Worm (Caenorhabditis elegans): ENCODE measurements around the gene K08E4.8.

Gene K08E4.8

DNA sequence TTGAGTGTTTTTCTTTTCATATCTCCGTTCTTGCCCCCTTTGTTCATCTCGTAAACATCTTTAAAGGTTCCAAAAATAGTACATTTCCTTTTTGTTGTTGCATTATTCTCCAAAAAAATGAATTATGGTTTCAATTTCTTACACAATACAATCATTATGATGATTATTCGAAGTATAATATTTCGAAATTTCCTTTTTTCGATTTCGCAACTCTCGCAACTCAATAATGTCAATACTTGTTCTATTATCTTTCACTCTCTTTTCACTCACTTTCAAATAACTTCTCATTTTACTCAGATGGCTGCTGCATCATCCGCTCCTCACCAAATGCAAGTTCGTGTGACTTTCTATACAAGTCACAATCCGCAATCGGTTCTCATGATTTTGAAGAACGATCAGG, 27.1 kb downstream of the K08E4.8 start, which contains the start of gene sqst-1:
Gene sqst-1, plus strand, starts transcription at position 298 of the 400 bp plus-strand sequence.
- TF ChIP-seq dmd-8 (GFP tag; IDR thresholded peaks at IDR 0.05) (no peak), hlh-30 (tag; optimal IDR thresholded peaks at IDR 0.05; ENCODE audit: insufficient read depth) (peak; percentile 36), daf-16 (GFP tag; optimal IDR thresholded peaks at IDR 0.05) (no peak), daf-16 (tag; optimal IDR thresholded peaks at IDR 0.05) (peak; percentile 20), dve-1 (tag; optimal IDR thresholded peaks at IDR 0.05; ENCODE audit: insufficient read depth) (peak; percentile 40), Y75B8A.6 (GFP tag; IDR thresholded peaks at IDR 0.05) (no peak), zfp-2 (tag; optimal IDR thresholded peaks at IDR 0.05) (no peak), nhr-11 (tag; optimal IDR thresholded peaks at IDR 0.05) (no peak), nhr-77 (tag; optimal IDR thresholded peaks at IDR 0.05) (peak; percentile 32)

DNA sequence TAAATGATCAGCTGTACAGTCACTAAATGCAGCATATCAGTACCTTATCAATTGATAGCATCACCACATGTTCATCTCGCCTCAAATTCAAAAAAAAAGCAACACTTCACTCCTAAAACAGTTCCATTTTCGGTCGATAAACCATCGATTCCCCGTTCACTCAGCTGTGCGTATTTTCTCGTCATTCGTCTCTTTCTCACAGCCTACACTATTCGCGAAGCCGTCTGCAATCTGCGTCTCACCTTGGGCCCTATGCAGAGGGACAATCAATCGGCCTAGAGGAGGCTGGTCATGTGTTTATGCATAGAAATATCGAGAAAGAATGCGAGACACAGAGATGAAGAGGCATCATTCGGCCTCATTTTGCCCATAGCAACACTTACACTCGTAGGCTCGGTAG, 28.7 kb downstream of the K08E4.8 start:
- TF ChIP-seq ZK546.5 (tag; optimal IDR thresholded peaks at IDR 0.05) (peak in 1 of 2 experiments; percentile 48), egl-43 (GFP tag; IDR thresholded peaks at IDR 0.05) (peak; percentile 71), unc-62 (GFP tag; optimal IDR thresholded peaks at IDR 0.05 in 1 of 2) (no peak), unc-62 (tag; optimal IDR thresholded peaks at IDR 0.05) (no peak), spr-3 (GFP tag; optimal IDR thresholded peaks at IDR 0.05) (no peak), Y105C5A.15 (GFP tag; IDR thresholded peaks at IDR 0.05) (no peak), rbr-2 (tag; optimal IDR thresholded peaks at IDR 0.05) (peak; percentile 83), mes-2 (tag; optimal IDR thresholded peaks at IDR 0.05; ENCODE audit: poor library complexity, severe bottlenecking) (peak; percentile 74), snpc-4 (tag; optimal IDR thresholded peaks at IDR 0.05) (no peak), lin-38 (GFP tag; IDR thresholded peaks at IDR 0.05) (peak; percentile 73), F26F4.8 (GFP tag; conservative IDR thresholded peaks at IDR 0.05) (no peak), daf-8 (GFP tag; IDR thresholded peaks at IDR 0.05) (no peak), lin-29 (GFP tag; IDR thresholded peaks at IDR 0.05) (no peak), ceh-28 (tag; optimal IDR thresholded peaks at IDR 0.05) (peak; percentile 85), arid-1 (GFP tag; conservative IDR thresholded peaks at IDR 0.05) (no peak), Y75B8A.6 (GFP tag; IDR thresholded peaks at IDR 0.05) (no peak), hmg-1.1 (GFP tag; IDR thresholded peaks at IDR 0.05) (peak; percentile 93), duxl-1 (tag; optimal IDR thresholded peaks at IDR 0.05; ENCODE audit: poor library complexity) (peak; percentile 29), zfp-3 (GFP tag; conservative IDR thresholded peaks at IDR 0.05) (peak; percentile 76), dpl-1 (GFP tag; optimal IDR thresholded peaks at IDR 0.05) (peak; percentile 56), unc-130 (GFP tag; optimal IDR thresholded peaks at IDR 0.05) (peak; percentile 22), dmd-9 (GFP tag; IDR thresholded peaks at IDR 0.05) (0 out of 2 replicates have a peak, but pooled peaks have one; percentile 46), hlh-30 (tag; optimal IDR thresholded peaks at IDR 0.05; ENCODE audit: insufficient read depth) (peak; percentile 98), jun-1 (tag; optimal IDR thresholded peaks at IDR 0.05) (peak; percentile 86), nhr-41 (GFP tag; IDR thresholded peaks at IDR 0.05) (peak; percentile 20; the same call in 1 of the 2 replicates), dmd-8 (GFP tag; IDR thresholded peaks at IDR 0.05) (no peak), ceh-32 (tag; optimal IDR thresholded peaks at IDR 0.05; ENCODE audit: poor library complexity) (no peak), daf-16 (GFP tag; optimal IDR thresholded peaks at IDR 0.05) (peak; percentile 58 to 67), daf-16 (tag; optimal IDR thresholded peaks at IDR 0.05) (peak; percentile 93), F49E8.2 (tag; optimal IDR thresholded peaks at IDR 0.05; ENCODE audit: borderline replicate concordance) (no peak), mdl-1 (tag; optimal IDR thresholded peaks at IDR 0.05) (peak in 1 of 2 experiments; percentile 70), F44E2.7 (GFP tag; IDR thresholded peaks at IDR 0.05) (no peak), R02D3.7 (tag; optimal IDR thresholded peaks at IDR 0.05) (no peak), ces-1 (GFP tag; optimal IDR thresholded peaks at IDR 0.05) (no peak), lir-3 (tag; optimal IDR thresholded peaks at IDR 0.05) (no peak), aha-1 (tag) (peak; percentile 95), fos-1 (tag; optimal IDR thresholded peaks at IDR 0.05) (peak; percentile 49), daf-12 (tag; optimal IDR thresholded peaks at IDR 0.05) (no peak), lsy-2 (tag; optimal IDR thresholded peaks at IDR 0.05) (peak; percentile 84 to 90), nhr-6 (tag; optimal IDR thresholded peaks at IDR 0.05) (peak; percentile 66), ceh-20 (GFP tag; IDR thresholded peaks at IDR 0.05) (peak; percentile 73), dve-1 (tag; optimal IDR thresholded peaks at IDR 0.05; ENCODE audit: insufficient read depth) (peak; percentile 96), fkh-10 (GFP tag; optimal IDR thresholded peaks at IDR 0.05) (no peak), nhr-25 (tag; optimal IDR thresholded peaks at IDR 0.05; ENCODE audit: borderline replicate concordance, insufficient read depth) (peak; percentile 28), nhr-48 (tag; optimal IDR thresholded peaks at IDR 0.05) (peak; percentile 94)
